Worm (Caenorhabditis elegans): ENCODE measurements around the gene mig-18.
A peak's percentile ranks its signal among the peaks of the same experiment; 100 is the strongest.
"Not testable (repeated sequence)": the region's sequence is repeated elsewhere in the genome, so short reads cannot be mapped to it uniquely, and the experiment has no call there.

mig-18 gene

DNA sequence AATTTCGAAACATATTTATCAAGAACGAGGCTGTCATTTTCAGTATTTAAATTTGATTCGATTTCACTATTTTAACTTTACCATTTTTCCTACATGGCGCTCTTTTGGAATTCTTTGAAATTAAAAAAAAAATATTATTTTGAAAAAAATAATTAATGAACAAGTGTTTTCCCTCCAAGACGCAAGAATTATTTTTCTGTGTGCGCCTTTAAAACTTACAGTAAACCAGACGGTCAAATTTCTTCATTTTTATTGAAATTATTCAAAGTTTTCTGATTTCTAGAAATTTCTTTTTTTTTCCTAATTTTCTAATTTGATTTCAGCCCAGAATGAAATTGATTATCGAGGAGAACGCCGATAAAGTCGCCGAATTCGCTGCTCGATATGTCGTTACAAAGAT lies 14.0 kb upstream of the mig-18 start, which contains the start of gene T03F6.3:
T03F6.3 (plus strand) TSS at position 318 of the 400 bp plus-strand sequence.
- TF ChIP-seq rnt-1 (tag; optimal IDR thresholded peaks at IDR 0.05) (no peak), fkh-10 (GFP tag; optimal IDR thresholded peaks at IDR 0.05) (no peak), skn-1 (tag; optimal IDR thresholded peaks at IDR 0.05) (no peak), pqm-1 (tag; optimal IDR thresholded peaks at IDR 0.05) (no peak), hpl-2 (GFP tag; optimal IDR thresholded peaks at IDR 0.05) (no peak), unc-30 (tag; optimal IDR thresholded peaks at IDR 0.05) (no peak), unc-98 (GFP tag; IDR thresholded peaks at IDR 0.05) (no peak)

DNA sequence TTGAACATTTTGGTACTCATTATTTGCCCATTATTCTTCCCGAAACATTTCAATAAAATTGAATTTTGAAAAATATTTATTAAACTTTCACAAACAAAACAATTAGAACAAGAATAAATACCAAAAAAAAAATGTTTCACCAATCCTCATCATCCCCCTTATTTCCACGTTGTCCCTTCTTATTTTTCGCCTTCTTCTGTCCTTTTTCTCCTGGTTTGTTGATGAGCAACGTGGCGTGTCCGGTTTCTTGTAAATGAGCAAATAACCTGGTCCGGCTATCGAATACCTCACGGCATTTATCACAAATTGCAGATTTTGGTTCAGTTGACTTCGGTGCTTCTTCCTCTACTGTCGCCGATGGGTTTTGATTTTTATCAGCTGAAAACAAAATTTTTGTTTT lies 12.2 kb upstream of the mig-18 start:
- TF ChIP-seq aha-1 (tag; optimal IDR thresholded peaks at IDR 0.05) (no peak), tlp-1 (tag; optimal IDR thresholded peaks at IDR 0.05) (no peak), nhr-47 (tag; optimal IDR thresholded peaks at IDR 0.05) (no peak), nhr-85 (tag) (peak; percentile 65), ztf-4 (tag; optimal IDR thresholded peaks at IDR 0.05) (no peak), nhr-90 (tag; optimal IDR thresholded peaks at IDR 0.05; ENCODE audit: poor library complexity) (no peak), efl-1 (optimal IDR thresholded peaks at IDR 0.05) (no peak), efl-1 (GFP tag; optimal IDR thresholded peaks at IDR 0.05 in 1 of 2) (peak in 1 of 2 experiments; percentile 66)

DNA sequence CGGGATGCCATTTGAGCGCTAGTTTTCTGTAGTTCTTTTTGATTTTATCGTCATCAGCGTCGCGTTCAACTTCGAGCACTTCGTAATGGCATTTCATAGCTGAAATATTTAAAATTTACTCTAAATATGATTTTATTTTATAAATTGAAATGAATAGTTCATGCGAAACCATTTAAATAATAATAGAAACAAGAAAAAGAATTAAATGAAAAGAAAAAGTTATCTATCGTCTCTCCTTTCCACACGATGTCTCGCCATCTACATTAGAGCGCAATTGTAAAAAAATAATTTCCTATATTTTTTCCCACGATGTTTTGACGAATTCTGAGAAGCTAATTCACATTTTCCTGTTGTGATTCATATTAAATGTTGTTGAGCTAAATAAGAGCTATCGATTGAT lies 9.8 kb upstream of the mig-18 start, which contains the start of gene dnj-17:
dnj-17 (minus strand) TSS at position 101 of the 400 bp plus-strand sequence.
- TF ChIP-seq efl-1 (optimal IDR thresholded peaks at IDR 0.05), result no peak
- peak; percentile 27 to 74 for TF ChIP-seq efl-1 (GFP tag; optimal IDR thresholded peaks at IDR 0.05 in 1 of 2)
- TF ChIP-seq ztf-4 (tag; optimal IDR thresholded peaks at IDR 0.05), result no peak

DNA sequence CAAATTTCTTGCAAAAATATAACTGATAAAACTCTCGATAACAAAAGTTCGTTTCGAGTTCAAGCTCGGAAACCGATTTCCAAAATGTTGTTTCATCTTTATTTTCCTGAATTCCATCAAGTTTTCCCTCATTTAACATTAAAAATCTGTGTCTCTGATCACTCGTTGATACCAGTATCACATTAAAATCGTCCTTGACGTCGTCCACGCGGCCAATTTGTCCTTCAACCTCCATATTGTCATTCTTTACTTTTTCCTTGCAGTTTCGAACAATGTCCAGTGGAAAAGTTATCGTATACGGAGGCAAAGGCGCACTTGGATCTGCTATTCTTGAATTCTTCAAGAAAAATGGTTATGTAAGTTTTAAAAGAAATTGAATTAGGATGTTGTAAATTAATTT lies 9.4 kb upstream of the mig-18 start, which contains the start of gene qdpr-1:
qdpr-1 (plus strand) TSS at position 264 of the 400 bp plus-strand sequence.
- TF ChIP-seq blmp-1 (tag; optimal IDR thresholded peaks at IDR 0.05) (peak; percentile 59), aha-1 (tag; optimal IDR thresholded peaks at IDR 0.05) (no peak), grh-1 (GFP tag; IDR thresholded peaks at IDR 0.05) (no peak), unc-62 (GFP tag; optimal IDR thresholded peaks at IDR 0.05) (no peak), snu-23 (GFP tag; optimal IDR thresholded peaks at IDR 0.05) (peak; percentile 17), elt-3 (tag; optimal IDR thresholded peaks at IDR 0.05) (peak in 4 of 6 experiments; percentile 43 to 80 (median 54)), lsy-2 (tag; optimal IDR thresholded peaks at IDR 0.05) (peak in 1 of 2 experiments; percentile 12), nhr-71 (tag; optimal IDR thresholded peaks at IDR 0.05) (no peak), ceh-90 (tag; optimal IDR thresholded peaks at IDR 0.05) (no peak)

DNA sequence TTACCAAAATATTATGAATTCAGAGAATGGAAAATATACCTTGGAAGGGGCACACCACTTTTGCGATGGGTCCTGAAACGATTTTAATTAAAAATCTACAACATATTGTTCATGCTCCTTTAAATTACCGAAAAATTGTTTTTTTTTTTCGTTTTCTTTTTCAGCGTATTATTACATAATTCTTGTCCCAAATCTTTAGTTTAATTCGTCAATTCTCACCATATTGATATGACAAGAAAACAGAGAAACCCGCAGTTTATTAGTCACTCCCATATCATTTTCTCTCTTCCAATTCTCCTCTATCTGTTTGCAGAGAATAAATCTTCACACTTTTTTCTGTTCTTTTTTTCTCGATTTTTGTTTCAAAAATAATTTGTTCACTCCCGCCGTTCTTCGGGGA lies 7.8 kb upstream of the mig-18 start, which contains the start of gene F11F1.1:
F11F1.1 (plus strand) TSS at position 301 of the 400 bp plus-strand sequence.
- TF ChIP-seq tbx-2 (tag; optimal IDR thresholded peaks at IDR 0.05), result no peak
- TF ChIP-seq jun-1 (tag; optimal IDR thresholded peaks at IDR 0.05), result no peak
- TF ChIP-seq lin-13 (GFP tag; optimal IDR thresholded peaks at IDR 0.05), result no peak
- TF ChIP-seq blmp-1 (tag; optimal IDR thresholded peaks at IDR 0.05), result peak; percentile 17
- TF ChIP-seq fkh-4 (tag; optimal IDR thresholded peaks at IDR 0.05; ENCODE audit: borderline replicate concordance), result no peak
- no peak for TF ChIP-seq elt-2 (tag; optimal IDR thresholded peaks at IDR 0.05)
- TF ChIP-seq nhr-20 (tag; optimal IDR thresholded peaks at IDR 0.05), result no peak
- TF ChIP-seq sptf-1 (tag; optimal IDR thresholded peaks at IDR 0.05), result no peak
- TF ChIP-seq lin-39 (tag; optimal IDR thresholded peaks at IDR 0.05), result no peak
- TF ChIP-seq C04F5.9 (tag; optimal IDR thresholded peaks at IDR 0.05), result no peak
- TF ChIP-seq elt-3 (tag; optimal IDR thresholded peaks at IDR 0.05), result peak in 1 of 6 experiments; percentile 34
- no peak for TF ChIP-seq ama-1 (optimal IDR thresholded peaks at IDR 0.05)

DNA sequence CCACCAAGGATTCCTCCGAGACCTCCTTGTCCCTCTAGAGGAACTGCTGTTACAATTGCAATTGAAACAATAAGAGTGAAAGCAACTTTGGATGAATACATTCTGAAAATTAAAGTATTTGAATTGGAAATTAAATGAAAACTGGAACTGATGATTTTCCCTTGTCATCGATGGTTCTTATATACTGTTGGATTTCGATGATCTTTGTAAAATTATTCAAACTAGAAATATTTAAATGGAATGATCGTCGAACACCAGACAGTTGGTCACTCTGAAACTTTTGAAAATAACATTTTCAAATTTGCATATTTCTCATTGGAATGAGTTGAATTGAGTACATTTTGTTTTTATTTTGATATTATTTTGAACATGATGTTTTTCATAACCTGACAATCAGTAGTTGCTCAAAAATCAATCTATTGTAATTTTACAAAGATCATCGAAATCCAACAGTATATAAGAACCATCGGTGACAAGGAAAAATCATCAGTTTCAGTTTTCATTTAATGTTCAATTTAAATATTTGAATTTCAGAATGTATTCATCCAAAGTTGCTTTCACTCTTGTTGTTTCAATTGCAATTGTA lies 1.3 kb upstream of the mig-18 start, which contains the start of the genes srlf-9 and srlf-10:
srlf-9 (minus strand) TSS at position 101 of the 586 bp plus-strand sequence.
srlf-10 (plus strand) TSS at position 536 of the 586 bp plus-strand sequence.
- TF ChIP-seq isw-1 (GFP tag; IDR thresholded peaks at IDR 0.05); ceh-88 (GFP tag; IDR thresholded peaks at IDR 0.05); ceh-82 (tag; optimal IDR thresholded peaks at IDR 0.05): not testable (repeated sequence)

All from whole organism, L1 larva.